Worm (Caenorhabditis elegans): Measurements from ENCODE around the gene F25E5.9.

F25E5.9 gene

DNA sequence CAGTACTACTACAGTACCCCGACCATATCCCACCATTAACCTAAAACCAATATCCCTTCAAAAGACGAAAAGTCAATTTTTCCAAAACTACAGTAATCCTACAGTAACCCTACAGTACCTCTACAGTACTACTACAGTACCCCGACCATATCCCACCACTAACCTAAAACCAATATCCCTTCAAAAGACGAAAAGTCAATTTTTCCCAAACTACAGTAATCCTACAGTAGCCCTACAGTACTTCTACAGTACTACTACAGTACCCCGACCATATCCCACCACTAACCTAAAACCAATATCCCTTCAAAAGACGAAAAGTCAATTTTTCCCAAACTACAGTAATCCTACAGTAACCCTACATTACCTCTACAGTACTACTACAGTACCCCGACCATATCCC lies 5.8 kb upstream of the F25E5.9 start:
- peak; percentile 60; the same call in 1 of the 2 replicates for TF ChIP-seq ceh-45 (GFP tag; IDR thresholded peaks at IDR 0.05)

DNA sequence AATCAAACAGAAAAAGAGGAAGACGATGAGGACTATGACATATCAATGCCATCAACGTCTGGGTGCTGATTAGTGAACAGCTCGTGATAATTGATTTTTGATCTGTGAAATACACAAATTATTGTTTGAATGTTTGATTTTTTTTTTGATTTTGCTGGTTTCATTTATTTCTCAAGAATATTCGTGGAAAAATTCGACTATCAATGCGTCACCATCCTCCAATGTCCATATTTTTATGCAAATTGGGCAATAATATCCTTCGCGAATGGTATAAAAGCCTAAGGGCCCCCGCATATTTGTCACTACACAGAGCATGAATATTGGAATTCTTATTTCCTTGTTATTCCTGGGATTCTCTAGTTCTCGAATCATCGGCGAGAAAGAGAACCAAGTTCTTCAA lies 2.1 kb upstream of the F25E5.9 start, which contains the start of gene try-13:
Gene try-13, plus strand, starts transcription at position 301 of the 400 bp plus-strand sequence.
- TF ChIP-seq unc-86 (tag; optimal IDR thresholded peaks at IDR 0.05): no peak
- no peak for TF ChIP-seq syd-9 (tag; optimal IDR thresholded peaks at IDR 0.05)
- TF ChIP-seq ceh-9 (tag; optimal IDR thresholded peaks at IDR 0.05): no peak
- no peak for TF ChIP-seq ztf-16 (tag; optimal IDR thresholded peaks at IDR 0.05)
- no peak for TF ChIP-seq ceh-48 (tag; optimal IDR thresholded peaks at IDR 0.05)
- TF ChIP-seq ahr-1 (tag; optimal IDR thresholded peaks at IDR 0.05): no peak

DNA sequence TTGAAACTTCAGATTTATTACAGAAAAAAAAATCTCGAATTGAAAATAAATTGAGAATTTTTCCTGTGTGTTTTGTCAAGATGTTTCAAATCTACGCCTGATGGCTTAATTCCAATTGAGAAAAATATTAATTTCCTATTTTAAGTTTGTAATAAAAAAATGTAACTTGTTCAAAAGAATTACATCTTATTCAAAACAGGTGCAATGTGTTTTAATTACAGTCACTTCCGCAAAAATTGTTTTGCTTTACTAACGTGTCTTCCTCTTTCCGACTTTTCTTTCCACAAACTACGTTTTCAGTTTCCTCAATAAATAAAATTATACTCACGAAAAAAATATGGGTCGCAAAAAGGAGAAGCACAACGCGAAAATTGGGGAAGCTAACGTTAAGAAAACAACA lies 266 bp upstream of the F25E5.9 start, which contains the start of gene F25E5.16:
Gene F25E5.16, plus strand, starts transcription at position 301 of the 400 bp plus-strand sequence.
- TF ChIP-seq ceh-30 (tag; optimal IDR thresholded peaks at IDR 0.05): no peak
- no peak for TF ChIP-seq nfya-1 (tag; optimal IDR thresholded peaks at IDR 0.05)
- no peak for TF ChIP-seq sdc-2 (tag; optimal IDR thresholded peaks at IDR 0.05)
- no peak for TF ChIP-seq ceh-45 (GFP tag; IDR thresholded peaks at IDR 0.05)
- no peak for TF ChIP-seq hlh-30 (tag; optimal IDR thresholded peaks at IDR 0.05; ENCODE audit: insufficient read depth)
- TF ChIP-seq sox-4 (tag; optimal IDR thresholded peaks at IDR 0.05): no peak
- no peak for TF ChIP-seq ets-4 (tag; optimal IDR thresholded peaks at IDR 0.05)
- TF ChIP-seq pax-1 (tag; optimal IDR thresholded peaks at IDR 0.05): no peak
- no peak for TF ChIP-seq odd-2 (tag; optimal IDR thresholded peaks at IDR 0.05)

DNA sequence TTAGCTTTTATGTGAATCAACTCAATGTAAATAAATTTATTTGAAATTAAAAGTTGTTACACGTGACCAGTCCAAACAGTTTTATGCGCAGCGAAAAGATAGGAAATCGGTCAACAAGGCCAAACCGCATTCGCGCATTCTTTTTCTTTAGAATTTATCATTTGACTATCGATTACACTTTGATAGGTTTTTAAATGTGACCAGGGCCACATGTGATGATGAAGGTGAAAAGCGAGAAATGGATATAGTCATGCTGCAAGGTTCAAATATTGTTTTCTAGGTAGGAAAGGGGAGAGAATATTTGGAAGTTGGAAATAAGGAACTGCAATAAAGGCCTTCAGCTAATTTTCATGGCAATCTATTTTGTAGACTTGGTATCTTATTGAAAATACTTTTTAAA lies 808 bp downstream of the F25E5.9 start:
- no peak for TF ChIP-seq ceh-30 (tag; optimal IDR thresholded peaks at IDR 0.05)
- TF ChIP-seq unc-42 (tag; optimal IDR thresholded peaks at IDR 0.05): no peak
- TF ChIP-seq ceh-34 (tag; optimal IDR thresholded peaks at IDR 0.05): no peak
- no peak for TF ChIP-seq ceh-14 (tag; optimal IDR thresholded peaks at IDR 0.05)
- no peak for TF ChIP-seq tbx-2 (tag; optimal IDR thresholded peaks at IDR 0.05)
- no peak for TF ChIP-seq dve-1 (tag; optimal IDR thresholded peaks at IDR 0.05)
- TF ChIP-seq eyg-1 (tag; optimal IDR thresholded peaks at IDR 0.05): no peak
- no peak for TF ChIP-seq nfya-1 (tag; optimal IDR thresholded peaks at IDR 0.05)
- TF ChIP-seq hlh-8 (tag; optimal IDR thresholded peaks at IDR 0.05): no peak
- no peak for TF ChIP-seq pros-1 (tag; optimal IDR thresholded peaks at IDR 0.05)
- TF ChIP-seq ceh-45 (GFP tag; IDR thresholded peaks at IDR 0.05): no peak
- no peak for TF ChIP-seq ceh-6 (GFP tag; optimal IDR thresholded peaks at IDR 0.05)

DNA sequence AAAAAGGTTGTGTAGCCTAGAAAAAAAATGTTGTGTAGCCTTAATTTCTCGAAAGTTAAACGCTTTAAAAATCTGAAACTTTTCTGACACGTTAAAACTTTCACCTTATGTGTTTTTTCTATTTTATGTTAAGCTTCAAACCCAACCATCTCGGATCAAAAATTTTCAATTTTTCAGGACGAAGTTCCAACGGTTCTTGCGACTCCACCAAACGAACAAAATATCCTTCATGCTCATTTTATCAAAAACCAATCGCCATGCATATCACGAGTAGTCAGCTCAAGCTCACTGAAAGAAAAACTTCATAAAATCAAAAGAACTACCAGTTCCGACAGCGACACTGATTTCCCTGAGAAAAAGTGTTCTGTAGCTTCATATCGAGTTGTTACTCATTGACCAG lies 1.2 kb downstream of the F25E5.9 start:
- no peak for TF ChIP-seq ttx-3 (tag; optimal IDR thresholded peaks at IDR 0.05)

DNA sequence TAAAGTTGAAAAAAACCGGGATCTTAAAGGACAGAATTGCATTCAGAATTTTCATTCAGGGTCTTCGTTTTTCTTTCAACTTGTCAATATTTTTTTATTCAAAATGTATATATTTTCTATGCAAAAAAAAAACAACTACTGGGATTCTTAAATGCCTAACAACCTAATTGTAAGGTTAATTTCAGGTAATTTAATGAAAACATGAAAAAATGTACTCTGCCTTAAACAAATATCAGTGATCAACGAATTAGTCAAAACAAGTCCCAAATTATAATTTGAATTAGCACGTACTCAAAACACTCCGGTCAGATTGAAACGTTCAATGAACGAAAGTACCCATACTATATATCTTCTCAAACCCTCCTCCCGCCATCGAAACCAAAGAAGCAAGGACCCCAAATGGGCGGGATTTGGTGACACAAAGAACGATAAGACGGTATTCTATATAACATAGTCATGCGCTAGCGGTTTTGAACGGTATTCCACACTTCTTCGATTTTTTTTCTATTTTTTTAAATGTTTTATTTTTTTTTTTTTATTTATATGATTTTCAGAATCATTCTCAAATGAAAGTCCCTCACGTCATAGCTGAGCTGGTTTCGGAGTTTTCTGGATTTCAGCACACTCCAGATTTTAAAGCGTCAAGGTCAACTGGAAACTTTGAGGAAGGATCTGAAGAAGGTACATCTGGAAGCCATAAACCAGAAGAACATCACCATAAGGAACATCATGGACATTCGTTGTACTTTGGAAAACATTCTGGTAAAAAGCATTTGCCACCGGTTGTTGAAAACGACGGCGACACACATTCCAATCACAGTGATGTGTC lies 2.1 kb downstream of the F25E5.9 start, which contains the start of the genes ddo-2 and F25E5.8:
Gene ddo-2, minus strand, starts transcription at position 330 of the 829 bp plus-strand sequence.
Gene F25E5.8, plus strand, starts transcription at position 555 of the 829 bp plus-strand sequence.
- TF ChIP-seq tbx-2 (tag; optimal IDR thresholded peaks at IDR 0.05): no peak
- no peak for TF ChIP-seq hlh-13 (GFP tag; optimal IDR thresholded peaks at IDR 0.05)
- TF ChIP-seq ceh-24 (tag; optimal IDR thresholded peaks at IDR 0.05): no peak
- no peak for TF ChIP-seq rnt-1 (tag; optimal IDR thresholded peaks at IDR 0.05)
- TF ChIP-seq lim-6 (tag; optimal IDR thresholded peaks at IDR 0.05): no peak
- no peak for TF ChIP-seq Y22D7AL.16 (tag; optimal IDR thresholded peaks at IDR 0.05)
- no peak for TF ChIP-seq ceh-14 (tag; optimal IDR thresholded peaks at IDR 0.05)
- TF ChIP-seq elt-4 (tag; optimal IDR thresholded peaks at IDR 0.05): no peak
- TF ChIP-seq ref-2 (tag; optimal IDR thresholded peaks at IDR 0.05): no peak
- TF ChIP-seq T23F11.4 (GFP tag; optimal IDR thresholded peaks at IDR 0.05): no peak
- TF ChIP-seq pqm-1 (tag; optimal IDR thresholded peaks at IDR 0.05): no peak
- no peak for TF ChIP-seq syd-9 (tag; optimal IDR thresholded peaks at IDR 0.05)
- TF ChIP-seq lin-11 (tag; optimal IDR thresholded peaks at IDR 0.05): no peak
- TF ChIP-seq C08G9.2 (tag; optimal IDR thresholded peaks at IDR 0.05): no peak
- no peak for TF ChIP-seq fax-1 (tag; optimal IDR thresholded peaks at IDR 0.05)

Data from whole organism, late embryonic.